Worm (Caenorhabditis elegans) whole organism, mixed stage, embryonic: ENCODE data around the gene his-60.

ENCODE experiments used
- nhr-237 ChIP-seq: fragments of 150-350 bp; optimal IDR thresholded peaks from 2 replicates; lab custom pipeline; 2014; ENCODE audit warnings: missing biosample characterization, missing genetic modification characterization
- nhr-28 ChIP-seq: fragments of 150-350 bp; optimal IDR thresholded peaks from 2 replicates; lab custom pipeline; 2014; ENCODE audit warnings: missing biosample characterization, missing genetic modification characterization
- snpc-4 ChIP-seq: fragments of 150-350 bp; optimal IDR thresholded peaks from 2 replicates; lab custom pipeline; 2014; ENCODE audit warnings: missing biosample characterization, missing genetic modification characterization
- sptf-1 ChIP-seq: sonication (generic microtip); optimal IDR thresholded peaks from 2 replicates; lab custom pipeline; 2017; ENCODE audit warnings: mild to moderate bottlenecking, missing genetic modification characterization, moderate library complexity, missing compliant biosample characterization
- unc-39 ChIP-seq: fragments of 150-350 bp; optimal IDR thresholded peaks from 2 replicates; lab custom pipeline; 2014; ENCODE audit warnings: missing biosample characterization, missing genetic modification characterization
- ztf-11 ChIP-seq: fragments of 150-350 bp; optimal IDR thresholded peaks from 2 replicates; lab custom pipeline; 2014; ENCODE audit warnings: missing biosample characterization, missing genetic modification characterization

DNA sequence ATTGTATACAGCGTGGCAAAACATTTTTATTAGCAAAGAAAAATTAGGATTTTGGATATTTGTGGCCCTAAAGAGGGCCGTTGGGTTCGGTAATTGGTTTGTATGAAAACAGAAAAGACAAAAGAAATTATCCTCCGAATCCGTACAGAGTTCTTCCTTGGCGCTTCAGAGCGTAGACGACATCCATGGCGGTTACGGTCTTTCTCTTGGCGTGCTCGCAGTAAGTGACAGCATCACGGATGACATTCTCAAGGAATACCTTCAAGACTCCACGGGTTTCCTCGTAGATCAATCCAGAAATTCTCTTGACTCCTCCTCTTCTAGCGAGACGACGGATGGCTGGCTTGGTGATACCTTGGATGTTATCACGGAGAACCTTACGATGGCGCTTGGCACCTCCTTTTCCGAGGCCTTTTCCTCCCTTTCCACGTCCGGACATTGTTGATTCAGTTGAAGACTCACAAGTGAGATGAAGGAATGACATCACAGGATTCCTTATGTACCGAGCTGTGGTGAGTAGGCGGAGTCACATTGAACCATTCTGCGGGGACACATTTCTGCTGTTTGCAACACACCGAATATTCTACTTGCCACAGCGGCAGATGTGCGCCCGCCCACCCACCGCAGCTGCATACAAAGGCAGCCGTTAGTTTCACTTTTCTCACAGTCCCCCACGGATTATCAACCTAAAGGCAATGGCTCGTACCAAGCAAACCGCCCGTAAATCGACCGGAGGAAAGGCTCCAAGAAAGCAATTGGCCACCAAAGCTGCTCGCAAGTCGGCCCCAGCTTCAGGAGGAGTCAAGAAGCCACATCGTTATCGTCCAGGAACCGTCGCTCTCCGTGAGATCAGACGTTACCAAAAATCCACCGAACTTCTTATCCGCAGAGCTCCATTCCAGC lies at the start of gene his-60, which contains the start of gene his-59:
- TF ChIP-seq sptf-1 (tag; lab: Kevin White, UChicago) (peak; percentile 44), snpc-4 (no peak), nhr-28 (tag; lab: Kevin White, UChicago) (no peak), unc-39 (peak; percentile 24), ztf-11 (peak; percentile 93), nhr-237 (tag; lab: Kevin White, UChicago) (no peak)
